Fruit fly (Drosophila melanogaster) whole organism, adult: Measurements from ENCODE around the gene CG10140.

Experiments
- CG11617 ChIP-seq: fragments of 200-800 bp; sonication (Bioruptor generic); optimal IDR thresholded peaks from 2 replicates; lab custom pipeline; 2017; ENCODE audit warnings: mild to moderate bottlenecking, missing biosample characterization, missing genetic modification reagents, missing genetic modification characterization
- CG12768 ChIP-seq: fragments of 200-800 bp; sonication (Bioruptor generic); optimal IDR thresholded peaks from 2 replicates; lab custom pipeline; 2017; ENCODE audit warnings: missing biosample characterization, missing genetic modification characterization, mild to moderate bottlenecking, moderate library complexity, missing genetic modification reagents
- CG1620 ChIP-seq: fragments of 200-800 bp; sonication (Bioruptor generic); optimal IDR thresholded peaks from 2 replicates; lab custom pipeline; 2016; ENCODE audit warnings: missing biosample characterization, missing genetic modification characterization
- CG33017 ChIP-seq: fragments of 200-800 bp; sonication (Bioruptor generic); optimal IDR thresholded peaks from 2 replicates; lab custom pipeline; 2018; ENCODE audit warnings: missing biosample characterization, mild to moderate bottlenecking, missing genetic modification characterization, moderate library complexity
- CG5204 ChIP-seq: fragments of 200-800 bp; sonication (Bioruptor generic); optimal IDR thresholded peaks from 2 replicates; lab custom pipeline; 2016; ENCODE audit warnings: missing biosample characterization, missing genetic modification characterization
- CG7101 ChIP-seq: fragments of 200-800 bp; sonication (Bioruptor generic); optimal IDR thresholded peaks from 2 replicates; lab custom pipeline; 2018; ENCODE audit warnings: missing biosample characterization, mild to moderate bottlenecking, missing genetic modification characterization, moderate library complexity
- Clk ChIP-seq: fragments of 200-800 bp; sonication (Bioruptor generic); optimal IDR thresholded peaks from 2 replicates; lab custom pipeline; 2017; ENCODE audit warnings: missing biosample characterization, missing genetic modification characterization
- Crg-1 ChIP-seq: fragments of 200-800 bp; sonication (Bioruptor generic); optimal IDR thresholded peaks from 2 replicates; lab custom pipeline; 2016; ENCODE audit warnings: missing biosample characterization, missing genetic modification characterization
- Hr96 ChIP-seq: fragments of 200-800 bp; sonication (Bioruptor generic); optimal IDR thresholded peaks from 2 replicates; lab custom pipeline; 2016; ENCODE audit warnings: missing biosample characterization, missing genetic modification characterization
- Mnt ChIP-seq: fragments of 200-800 bp; sonication (Bioruptor generic); optimal IDR thresholded peaks from 2 replicates; lab custom pipeline; 2016; ENCODE audit warnings: missing biosample characterization, mild to moderate bottlenecking, missing genetic modification characterization
- cnc ChIP-seq, 2 experiments: fragments of >200 bp; optimal IDR thresholded peaks; 2 replicates each; lab custom pipeline; 2017
- kay ChIP-seq: fragments of 200-800 bp; sonication (Bioruptor generic); peaks from one replicate; lab custom pipeline; 2016; ENCODE audit warnings: missing biosample characterization, missing genetic modification characterization, borderline replicate concordance
- ovo ChIP-seq: fragments of 200-800 bp; sonication (Bioruptor generic); optimal IDR thresholded peaks from 2 replicates; lab custom pipeline; 2016; ENCODE audit warnings: missing biosample characterization, missing genetic modification characterization
- toe ChIP-seq: fragments of 200-800 bp; sonication (Bioruptor generic); optimal IDR thresholded peaks from 2 replicates; lab custom pipeline; 2016; ENCODE audit warnings: missing biosample characterization, missing genetic modification characterization

DNA sequence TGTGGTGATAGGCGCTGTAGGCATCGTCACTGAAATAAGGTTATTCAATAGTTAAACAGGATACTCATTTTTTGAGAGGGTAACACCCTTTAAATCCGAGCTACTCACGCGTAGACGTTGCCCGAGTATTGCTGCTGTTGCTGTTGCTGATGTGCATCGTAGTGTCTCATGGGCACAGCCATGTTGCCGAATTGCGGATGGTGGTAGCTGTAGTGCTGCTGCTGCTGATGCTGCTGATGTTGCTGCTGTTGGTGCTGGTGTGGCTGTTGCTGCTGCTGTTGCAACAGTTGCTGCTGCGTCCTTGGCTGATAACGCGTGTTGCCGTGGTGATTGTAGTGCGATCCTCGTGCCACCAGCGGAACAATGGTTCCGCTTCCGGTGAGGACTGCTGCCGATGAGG is 10.1 kb downstream of the CG10140 start:
- TF ChIP-seq Hr96 (GFP tag; lab: Kevin White, UChicago) (no peak), kay (GFP tag; lab: Kevin White, UChicago) (no peak), Crg-1 (GFP tag; lab: Kevin White, UChicago) (no peak), Clk (GFP tag; lab: Kevin White, UChicago) (no peak), toe (no peak), CG5204 (GFP tag; lab: Kevin White, UChicago) (no peak), CG7101 (tag; lab: Kevin White, UChicago) (no peak), CG1620 (GFP tag; lab: Kevin White, UChicago) (no peak), cnc (optimal IDR thresholded peaks at IDR 0.05; lab: Kevin White, UChicago) (no peak), CG11617 (no peak), CG33017 (tag; lab: Kevin White, UChicago) (no peak), CG12768 (GFP tag; lab: Kevin White, UChicago) (no peak), ovo (GFP tag; lab: Kevin White, UChicago) (no peak), Mnt (GFP tag; lab: Kevin White, UChicago) (no peak)
